Worm (Caenorhabditis elegans) whole organism, young adult: ENCODE measurements around the gene F38B7.10.

Source experiments
- B0336.3 ChIP-seq: fragments of 200-800 bp; sonication (Bioruptor generic); IDR thresholded peaks from 2 replicates; pipeline ENCODE4 v1.3.6; 2022; ENCODE audit warnings: missing genetic modification characterization, missing compliant biosample characterization
- F10E7.11 ChIP-seq: sonication (generic microtip); optimal IDR thresholded peaks from 2 replicates; lab custom pipeline; 2017; ENCODE audit warnings: mild to moderate bottlenecking, missing genetic modification characterization, moderate library complexity, missing compliant biosample characterization
- Y56A3A.18 ChIP-seq: fragments of 200-800 bp; sonication (Bioruptor generic); IDR thresholded peaks from 2 replicates; pipeline ENCODE4 v1.3.6; 2022; ENCODE audit warnings: missing genetic modification reagents, missing genetic modification characterization, missing compliant biosample characterization
- ZK185.1 ChIP-seq: sonication (generic microtip); optimal IDR thresholded peaks from 2 replicates; lab custom pipeline; 2016; ENCODE audit warnings: mild to moderate bottlenecking, missing genetic modification characterization, missing compliant biosample characterization; ENCODE audit not compliant: poor library complexity, severe bottlenecking
- ama-1 ChIP-seq, 3 experiments: fragments of 150-350 bp in 1 of 3; sonication (generic microtip) in 2 of 3; optimal IDR thresholded peaks; 2 replicates each; lab custom pipeline; 2014 to 2018; ENCODE audit warnings: missing biosample characterization in 2 of 3, missing genetic modification characterization in 2 of 3, missing genetic modification reagents in 2 of 3
- ceh-40 ChIP-seq: fragments of 200-800 bp; sonication (Bioruptor generic); IDR thresholded peaks from 2 replicates; pipeline ENCODE4 v1.3.6; 2022; ENCODE audit warnings: missing genetic modification characterization, missing compliant biosample characterization
- ets-4 ChIP-seq: fragments of 200-800 bp; sonication (Bioruptor generic); optimal IDR thresholded peaks from 2 replicates; lab custom pipeline; 2018; ENCODE audit warnings: mild to moderate bottlenecking, missing genetic modification characterization, missing compliant biosample characterization
- nhr-27 ChIP-seq: fragments of 200-800 bp; sonication (Bioruptor generic); optimal IDR thresholded peaks from 2 replicates; lab custom pipeline; 2018; ENCODE audit warnings: mild to moderate bottlenecking, missing genetic modification characterization, moderate library complexity, missing compliant biosample characterization
- nhr-90 ChIP-seq: sonication (generic microtip); optimal IDR thresholded peaks from 2 replicates; lab custom pipeline; 2016; ENCODE audit warnings: missing genotype, mild to moderate bottlenecking, missing genetic modification characterization, missing compliant biosample characterization
- pha-4 ChIP-seq: fragments of 150-350 bp; sonication (generic microtip); optimal IDR thresholded peaks from 2 replicates; lab custom pipeline; 2014; ENCODE audit warnings: missing biosample characterization, missing genetic modification reagents, missing genetic modification characterization
- snpc-4 ChIP-seq, 5 experiments: fragments of 150-350 bp in 1 of 5; sonication (generic microtip) in 4 of 5; optimal IDR thresholded peaks; 2 replicates each; lab custom pipeline; 2014 to 2018; ENCODE audit warnings: missing genetic modification characterization in 5 of 5, missing biosample characterization in 3 of 5, antibody characterized with exemption in 2 of 5, mild to moderate bottlenecking in 2 of 5, missing compliant biosample characterization in 2 of 5, missing genotype in 2 of 5, moderate library complexity in 2 of 5, missing genetic modification reagents in 1 of 5
- unc-62 ChIP-seq: fragments of 150-350 bp; optimal IDR thresholded peaks from 2 replicates; lab custom pipeline; 2014; ENCODE audit warnings: missing biosample characterization, missing genetic modification reagents, missing genetic modification characterization
- ztf-26 ChIP-seq: sonication (generic microtip); optimal IDR thresholded peaks from 2 replicates; lab custom pipeline; 2017; ENCODE audit warnings: missing genetic modification characterization, missing compliant biosample characterization
- ztf-6 ChIP-seq: fragments of 200-800 bp; sonication (Bioruptor generic); IDR thresholded peaks from 2 replicates; pipeline ENCODE4 v1.3.6; 2022; ENCODE audit warnings: missing genetic modification reagents, missing genetic modification characterization, missing compliant biosample characterization

- TF ChIP-seq Y56A3A.18 = no peak
- peak; percentile 17 for TF ChIP-seq ztf-26 (tag; lab: Kevin White, UChicago)
- TF ChIP-seq nhr-90 (tag; lab: Kevin White, UChicago) = no peak
- TF ChIP-seq snpc-4 (GFP tag; optimal IDR thresholded peaks at IDR 0.05; lab: Kevin White, UChicago) = no peak
- TF ChIP-seq snpc-4 (tag; optimal IDR thresholded peaks at IDR 0.05; lab: Kevin White, UChicago) = no peak
- TF ChIP-seq ama-1 (optimal IDR thresholded peaks at IDR 0.05; lab: Kevin White, UChicago) = no peak
- no peak for TF ChIP-seq ama-1 (GFP tag; optimal IDR thresholded peaks at IDR 0.05; lab: Kevin White, UChicago)
- no peak for TF ChIP-seq ztf-6
- no peak for TF ChIP-seq F10E7.11 (tag; lab: Kevin White, UChicago)
- no peak for TF ChIP-seq unc-62 (GFP tag; lab: Kevin White, UChicago)
- TF ChIP-seq nhr-27 (tag; lab: Kevin White, UChicago) = no peak
- no peak for TF ChIP-seq pha-4
- TF ChIP-seq ceh-40 (GFP tag; lab: Robert Waterston, UW) = no peak
- no peak for TF ChIP-seq ets-4
- TF ChIP-seq B0336.3 (GFP tag; lab: Robert Waterston, UW) = no peak
- no peak for TF ChIP-seq ZK185.1 (tag; lab: Kevin White, UChicago)
Observed at ce11 chrV:11531100-11531499, 14.2 kb upstream of the F38B7.10 start.
